Worm (Caenorhabditis elegans) whole organism, young adult: ENCODE data around the gene H21P03.10.

ENCODE experiments used
- ceh-27 ChIP-seq: fragments of 200-800 bp; sonication (Bioruptor generic); optimal IDR thresholded peaks from 2 replicates; lab custom pipeline; 2018; ENCODE audit warnings: mild to moderate bottlenecking, missing genetic modification characterization, moderate library complexity, missing compliant biosample characterization
- egrh-3 ChIP-seq: fragments of 200-800 bp; sonication (Bioruptor generic); IDR thresholded peaks from 2 replicates; pipeline ENCODE4 v1.3.6; 2022; ENCODE audit warnings: missing genetic modification reagents, missing genetic modification characterization, missing compliant biosample characterization
- hlh-26 ChIP-seq: fragments of 200-800 bp; sonication (Bioruptor generic); conservative IDR thresholded peaks from 2 replicates; pipeline ENCODE4 v1.3.6; 2022; ENCODE audit warnings: missing genetic modification reagents, missing genetic modification characterization, missing compliant biosample characterization
- lin-26 ChIP-seq: fragments of 200-800 bp; sonication (Bioruptor generic); IDR thresholded peaks from 2 replicates; pipeline ENCODE4 v1.3.6; 2022; ENCODE audit warnings: missing genetic modification reagents, missing genetic modification characterization, missing compliant biosample characterization
- unc-62 ChIP-seq: fragments of 150-350 bp; optimal IDR thresholded peaks from 2 replicates; lab custom pipeline; 2014; ENCODE audit warnings: missing biosample characterization, missing genetic modification reagents, missing genetic modification characterization
- ztf-22 ChIP-seq: fragments of 200-800 bp; sonication (Bioruptor generic); optimal IDR thresholded peaks from 2 replicates; lab custom pipeline; 2018; ENCODE audit warnings: mild to moderate bottlenecking, missing genetic modification characterization, moderate library complexity, missing compliant biosample characterization
- ztf-3 ChIP-seq: fragments of 200-800 bp; sonication (Bioruptor generic); optimal IDR thresholded peaks from 2 replicates; lab custom pipeline; 2018; ENCODE audit warnings: mild to moderate bottlenecking, missing genetic modification characterization, missing compliant biosample characterization

ce11 chrIV:11452928-11453327 lies 47.6 kb upstream of the H21P03.10 start:
- TF ChIP-seq hlh-26 (GFP tag; lab: Robert Waterston, UW) (no peak), ceh-27 (GFP tag; lab: Kevin White, UChicago) (no peak), unc-62 (GFP tag; lab: Kevin White, UChicago) (no peak), lin-26 (no peak), ztf-3 (no peak), egrh-3 (GFP tag; lab: Robert Waterston, UW) (no peak), ztf-22 (GFP tag; lab: Kevin White, UChicago) (no peak)
